Worm (Caenorhabditis elegans): ENCODE data around the gene F18A11.2.

- TF ChIP-seq Y53F4B.3 (GFP tag; IDR thresholded peaks at IDR 0.05) (no peak), snpc-4 (GFP tag; optimal IDR thresholded peaks at IDR 0.05) (no peak), snpc-4 (tag; optimal IDR thresholded peaks at IDR 0.05) (peak in 1 of 4 experiments; percentile 43), T26A5.8 (tag; optimal IDR thresholded peaks at IDR 0.05) (no peak)
These were observed 37.3 kb upstream of the F18A11.2 start for ce11 chrII:12994009-12994788.

Data from whole organism, young adult.